Fruit fly (Drosophila melanogaster) ovary, adult (tissue): ENCODE measurements around the gene hiro.

ENCODE experiments used
- CG17801 ChIP-seq: fragments of 200-800 bp; optimal IDR thresholded peaks from 2 replicates; lab custom pipeline; 2019; ENCODE audit warnings: missing biosample characterization, mild to moderate bottlenecking, missing genetic modification characterization, moderate library complexity; ENCODE audit not compliant: partially characterized antibody

hiro gene

dm6 chr3L:687858-688257, at the start of gene hiro:
Gene hiro, minus strand, starts transcription at chr3L:687958.
- TF ChIP-seq CG17801 (GFP tag; lab: Kevin White, UChicago): no peak

dm6 chr3L:736542-737166, 48.9 kb upstream of the hiro start:
- TF ChIP-seq CG17801 (GFP tag; lab: Kevin White, UChicago): no peak

- no peak for TF ChIP-seq CG17801 (GFP tag; lab: Kevin White, UChicago)
These were observed 48.2 kb upstream of the hiro start for dm6 chr3L:735948-736347.

- no peak for TF ChIP-seq CG17801 (GFP tag; lab: Kevin White, UChicago)
These were observed 47.6 kb upstream of the hiro start for dm6 chr3L:735315-735714.

dm6 chr3L:733845-734697, 46.3 kb upstream of the hiro start:
- TF ChIP-seq CG17801 (GFP tag; lab: Kevin White, UChicago): no peak

dm6 chr3L:733174-733829, 45.5 kb upstream of the hiro start:
- no peak for TF ChIP-seq CG17801 (GFP tag; lab: Kevin White, UChicago)

- peak; percentile 52 for TF ChIP-seq CG17801 (GFP tag; lab: Kevin White, UChicago)
These were observed 44.7 kb upstream of the hiro start for dm6 chr3L:732290-732954.

- TF ChIP-seq CG17801 (GFP tag; lab: Kevin White, UChicago): no peak
These were observed 43.7 kb upstream of the hiro start for dm6 chr3L:731469-731868.

dm6 chr3L:729345-729744, 41.6 kb upstream of the hiro start:
- TF ChIP-seq CG17801 (GFP tag; lab: Kevin White, UChicago): no peak

dm6 chr3L:728579-728978, 40.8 kb upstream of the hiro start:
- no peak for TF ChIP-seq CG17801 (GFP tag; lab: Kevin White, UChicago)

- TF ChIP-seq CG17801 (GFP tag; lab: Kevin White, UChicago): no peak
These were observed 40.1 kb upstream of the hiro start for dm6 chr3L:727874-728273.

- TF ChIP-seq CG17801 (GFP tag; lab: Kevin White, UChicago): no peak
These were observed 39.4 kb upstream of the hiro start for dm6 chr3L:727190-727589.

- TF ChIP-seq CG17801 (GFP tag; lab: Kevin White, UChicago): no peak
These were observed 38.9 kb upstream of the hiro start for dm6 chr3L:726486-727180.

dm6 chr3L:725527-726191, 37.9 kb upstream of the hiro start:
- no peak for TF ChIP-seq CG17801 (GFP tag; lab: Kevin White, UChicago)
